Worm (Caenorhabditis elegans): Measurements from ENCODE around the gene F35E8.9.

ce11 chrV:15940254-15940653 lies 22.9 kb upstream of the F35E8.9 start, which contains the start of gene srw-55:
- TF ChIP-seq flt-1 (GFP tag; IDR thresholded peaks at IDR 0.05) (no peak), tbx-11 (GFP tag; IDR thresholded peaks at IDR 0.05) (no peak), F13C5.2 (tag; optimal IDR thresholded peaks at IDR 0.05) (no peak), ama-1 (optimal IDR thresholded peaks at IDR 0.05) (no peak), sea-1 (GFP tag; conservative IDR thresholded peaks at IDR 0.05) (no peak), ets-7 (tag; optimal IDR thresholded peaks at IDR 0.05) (no peak), tra-4 (tag; optimal IDR thresholded peaks at IDR 0.05) (no peak)
